Worm (Caenorhabditis elegans) whole organism, L2 larva: ENCODE results near the gene rpn-13.

Experiments used
- C34F6.9 ChIP-seq: fragments of 150-350 bp; optimal IDR thresholded peaks from 2 replicates; lab custom pipeline; 2014; ENCODE audit warnings: missing biosample characterization, missing genetic modification characterization
- crh-2 ChIP-seq: sonication (generic microtip); optimal IDR thresholded peaks from 2 replicates; lab custom pipeline; 2017; ENCODE audit warnings: missing biosample characterization, missing genetic modification characterization
- egl-27 ChIP-seq: sonication (generic microtip); optimal IDR thresholded peaks from 3 replicates; lab custom pipeline; 2017; ENCODE audit warnings: missing biosample characterization, missing genetic modification reagents, missing genetic modification characterization
- mab-5 ChIP-seq: fragments of 150-350 bp; optimal IDR thresholded peaks from 2 replicates; lab custom pipeline; 2014; ENCODE audit warnings: missing biosample characterization, missing genetic modification characterization
- nhr-23 ChIP-seq: fragments of 150-350 bp; optimal IDR thresholded peaks from 2 replicates; lab custom pipeline; 2014; ENCODE audit warnings: missing biosample characterization, missing genetic modification reagents, missing genetic modification characterization
- unc-55 ChIP-seq: fragments of 150-350 bp; sonication (generic microtip); optimal IDR thresholded peaks from 3 replicates; lab custom pipeline; 2014; ENCODE audit warnings: missing biosample characterization, missing genetic modification reagents, missing genetic modification characterization
- unc-62 ChIP-seq: fragments of 150-350 bp; optimal IDR thresholded peaks from 2 replicates; lab custom pipeline; 2014; ENCODE audit warnings: missing biosample characterization, missing genetic modification reagents, missing genetic modification characterization
- zag-1 ChIP-seq: fragments of 150-350 bp; optimal IDR thresholded peaks from 2 replicates; lab custom pipeline; 2014; ENCODE audit warnings: missing biosample characterization, missing genetic modification characterization

ce11 chrIII:6303114-6303647, 38.5 kb downstream of the rpn-13 start, which contains the start of gene F47D12.9:
- TF ChIP-seq crh-2 (tag; lab: Kevin White, UChicago) (peak; percentile 86), egl-27 (tag; lab: Kevin White, UChicago) (peak; percentile 25), unc-55 (peak; percentile 72), zag-1 (tag; lab: Kevin White, UChicago) (peak; percentile 52), unc-62 (GFP tag; lab: Kevin White, UChicago) (no peak), mab-5 (tag; lab: Kevin White, UChicago) (no peak), C34F6.9 (tag; lab: Kevin White, UChicago) (peak; percentile 93), nhr-23 (tag; lab: Kevin White, UChicago) (no peak)
